Worm (Caenorhabditis elegans) whole organism, early embryonic: Measurements from ENCODE around the gene srbc-31.

Experiments
- B0310.2 ChIP-seq: sonication (generic microtip); optimal IDR thresholded peaks from 2 replicates; lab custom pipeline; 2016; ENCODE audit warnings: mild to moderate bottlenecking, missing genetic modification characterization, missing compliant biosample characterization
- F13C5.2 ChIP-seq: sonication (generic microtip); optimal IDR thresholded peaks from 2 replicates; lab custom pipeline; 2017; ENCODE audit warnings: mild to moderate bottlenecking, missing genetic modification characterization, inconsistent platforms, missing compliant biosample characterization
- aly-1 ChIP-seq: sonication (generic microtip); optimal IDR thresholded peaks from 2 replicates; lab custom pipeline; 2016; ENCODE audit warnings: missing genetic modification characterization, missing compliant biosample characterization
- ama-1 ChIP-seq: fragments of 150-350 bp; optimal IDR thresholded peaks from 2 replicates; lab custom pipeline; 2014
- ceh-13 ChIP-seq: fragments of 200-800 bp; sonication (Bioruptor generic); optimal IDR thresholded peaks from 2 replicates; lab custom pipeline; 2018; ENCODE audit warnings: mild to moderate bottlenecking, missing genetic modification characterization, missing compliant biosample characterization
- ceh-36 ChIP-seq: sonication (generic microtip); optimal IDR thresholded peaks from 2 replicates; lab custom pipeline; 2016; ENCODE audit warnings: missing genetic modification characterization, inconsistent platforms, missing compliant biosample characterization
- ets-7 ChIP-seq: sonication (generic microtip); optimal IDR thresholded peaks from 2 replicates; lab custom pipeline; 2016; ENCODE audit warnings: missing genotype, missing genetic modification characterization, missing compliant biosample characterization
- flt-1 ChIP-seq: fragments of 200-800 bp; sonication (Bioruptor generic); IDR thresholded peaks from 2 replicates; pipeline ENCODE4 v1.3.6; 2022; ENCODE audit warnings: missing genetic modification characterization, missing compliant biosample characterization
- hmbx-1 ChIP-seq: sonication (generic microtip); optimal IDR thresholded peaks from 2 replicates; lab custom pipeline; 2016; ENCODE audit warnings: mild to moderate bottlenecking, missing genetic modification characterization, missing compliant biosample characterization
- hmg-4 ChIP-seq: fragments of 200-800 bp; sonication (Bioruptor generic); optimal IDR thresholded peaks from 2 replicates; lab custom pipeline; 2018; ENCODE audit warnings: mild to moderate bottlenecking, missing genetic modification characterization, missing compliant biosample characterization
- hnd-1 ChIP-seq: sonication (generic microtip); optimal IDR thresholded peaks from 2 replicates; lab custom pipeline; 2016; ENCODE audit warnings: missing genetic modification characterization, missing compliant biosample characterization
- pes-1 ChIP-seq: fragments of 200-800 bp; sonication (Bioruptor generic); IDR thresholded peaks from 2 replicates; pipeline ENCODE4 v1.3.6; 2022; ENCODE audit warnings: missing genetic modification reagents, missing genetic modification characterization, missing compliant biosample characterization
- scrt-1 ChIP-seq: fragments of 200-800 bp; sonication (Bioruptor generic); IDR thresholded peaks from 2 replicates; pipeline ENCODE4 v1.3.6; 2022; ENCODE audit warnings: missing genetic modification characterization, missing compliant biosample characterization
- sea-1 ChIP-seq: fragments of 200-800 bp; sonication (Bioruptor generic); conservative IDR thresholded peaks from 2 replicates; pipeline ENCODE4 v1.3.6; 2022; ENCODE audit warnings: missing genetic modification characterization, missing compliant biosample characterization
- tbx-11 ChIP-seq: fragments of 200-800 bp; sonication (Bioruptor generic); IDR thresholded peaks from 2 replicates; pipeline ENCODE4 v1.3.6; 2022; ENCODE audit warnings: missing genetic modification characterization, missing compliant biosample characterization
- tbx-37 ChIP-seq: fragments of 200-800 bp; sonication (Bioruptor generic); conservative IDR thresholded peaks from 2 replicates; pipeline ENCODE4 v1.3.6; 2022; ENCODE audit warnings: missing genetic modification reagents, missing genetic modification characterization, missing compliant biosample characterization
- tra-4 ChIP-seq: sonication (generic microtip); optimal IDR thresholded peaks from 2 replicates; lab custom pipeline; 2017; ENCODE audit warnings: missing genetic modification characterization, missing compliant biosample characterization

The srbc-31 gene

DNA sequence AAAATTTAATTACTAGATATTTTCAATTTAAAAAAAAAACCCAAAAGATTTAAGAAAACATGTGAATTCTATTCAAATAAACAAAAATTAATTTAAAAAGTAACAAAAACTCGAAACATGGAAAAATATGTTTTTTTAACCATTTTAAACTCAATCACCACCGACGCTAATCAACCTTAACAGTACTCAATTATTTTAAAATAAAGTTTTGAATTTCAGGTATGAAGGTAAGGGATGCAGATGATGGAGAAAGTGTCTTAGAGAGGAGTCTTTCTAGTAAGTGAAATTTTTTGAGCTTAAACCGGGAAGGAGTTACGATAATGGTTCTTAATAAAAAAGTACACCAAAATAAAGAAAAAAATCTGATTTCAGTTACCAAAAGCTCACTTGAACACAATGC is 13.9 kb downstream of the srbc-31 start, which contains the start of gene slc-28.1:
slc-28.1 (plus strand) TSS at position 301 of the 400 bp plus-strand sequence.
- no peak for TF ChIP-seq ceh-36 (tag; lab: Kevin White, UChicago)
- no peak for TF ChIP-seq hnd-1 (tag; lab: Kevin White, UChicago)
- no peak for TF ChIP-seq scrt-1
- no peak for TF ChIP-seq hmbx-1 (tag; lab: Kevin White, UChicago)
- TF ChIP-seq flt-1 (GFP tag; lab: Robert Waterston, UW), result no peak
- TF ChIP-seq tbx-37 (GFP tag; lab: Robert Waterston, UW), result no peak
- no peak for TF ChIP-seq tbx-11 (GFP tag; lab: Robert Waterston, UW)
- no peak for TF ChIP-seq hmg-4 (GFP tag; lab: Kevin White, UChicago)
- no peak for TF ChIP-seq pes-1
- TF ChIP-seq ama-1, result no peak
- TF ChIP-seq aly-1 (tag; lab: Kevin White, UChicago), result no peak
- TF ChIP-seq sea-1, result no peak
- no peak for TF ChIP-seq B0310.2 (tag; lab: Kevin White, UChicago)
- TF ChIP-seq F13C5.2, result no peak
- no peak for TF ChIP-seq ets-7 (tag; lab: Kevin White, UChicago)

DNA sequence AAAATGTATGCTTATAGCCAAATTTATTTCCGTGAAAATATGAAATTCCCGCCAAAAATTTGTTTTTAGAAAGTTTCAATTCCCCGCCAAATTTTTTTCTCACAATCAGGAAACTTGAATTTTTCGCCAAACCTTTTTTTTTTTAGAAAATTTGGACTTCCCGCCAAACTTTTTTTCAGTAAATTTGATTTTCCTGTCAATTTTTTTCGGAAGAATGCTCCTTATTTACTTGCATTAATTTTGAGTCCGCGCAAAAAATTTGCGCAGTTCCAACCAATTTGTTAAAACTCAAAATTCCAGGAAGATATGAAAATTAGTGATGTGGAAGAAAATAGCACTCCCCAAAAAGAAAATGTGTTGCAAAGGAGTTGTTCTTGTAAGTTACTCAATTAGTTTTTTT is 17.5 kb downstream of the srbc-31 start, which contains the start of gene slc-28.2:
slc-28.2 (plus strand) TSS at position 301 of the 400 bp plus-strand sequence.
- TF ChIP-seq ama-1, result no peak

DNA sequence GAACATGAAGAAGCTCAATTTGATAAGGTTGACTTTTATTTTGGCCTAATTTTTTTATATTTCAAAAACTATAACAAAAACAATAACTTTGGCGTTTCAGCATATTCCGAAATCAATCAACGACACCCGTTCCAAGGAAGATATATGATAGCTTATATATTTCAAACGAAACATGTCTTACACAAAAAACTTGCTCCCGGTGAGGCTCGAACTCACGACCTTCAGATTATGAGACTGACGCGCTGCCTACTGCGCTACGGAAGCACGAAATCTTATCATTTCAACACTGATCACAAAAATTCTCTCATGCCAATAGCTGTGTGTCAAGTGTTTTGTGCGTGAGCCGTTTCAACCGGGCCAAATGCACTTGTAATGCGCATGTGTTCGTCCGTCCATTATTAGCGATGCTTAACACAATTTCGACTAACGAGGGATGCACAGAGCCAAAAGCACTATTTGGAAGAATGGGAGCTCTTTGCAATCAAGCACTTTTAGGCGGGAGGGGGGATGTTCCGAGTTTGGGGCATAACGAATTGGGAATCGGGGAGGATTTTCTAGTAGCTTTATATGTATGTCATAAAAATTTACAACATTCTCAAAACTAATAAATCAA is 22.2 kb downstream of the srbc-31 start:
- TF ChIP-seq tbx-37 (GFP tag; lab: Robert Waterston, UW) (no peak), tra-4 (tag; lab: Kevin White, UChicago) (peak; percentile 3)

DNA sequence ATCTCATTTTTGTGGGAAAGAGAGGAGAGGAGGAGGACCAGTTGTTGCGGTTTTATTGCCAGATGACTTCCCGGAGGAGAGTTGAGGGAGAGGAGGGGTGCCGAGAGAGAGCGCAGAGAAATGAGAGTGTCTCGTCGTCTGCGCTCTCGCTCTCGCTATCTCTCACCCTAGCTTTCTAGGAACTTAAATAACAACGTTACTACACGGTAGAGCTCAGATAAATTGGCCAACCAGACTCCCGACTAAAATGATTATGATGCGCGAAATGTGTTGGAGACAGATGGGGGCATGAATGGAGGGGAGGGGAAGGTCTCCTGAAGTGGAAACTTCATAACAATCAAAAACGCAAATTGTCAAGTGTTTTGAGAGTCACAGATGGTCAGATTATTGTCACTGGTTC is 22.8 kb downstream of the srbc-31 start:
- TF ChIP-seq tra-4 (tag; lab: Kevin White, UChicago) (no peak), hmbx-1 (tag; lab: Kevin White, UChicago) (no peak), hmg-4 (GFP tag; lab: Kevin White, UChicago) (no peak), B0310.2 (tag; lab: Kevin White, UChicago) (no peak), tbx-11 (GFP tag; lab: Robert Waterston, UW) (no peak), ets-7 (tag; lab: Kevin White, UChicago) (no peak), sea-1 (no peak), ceh-36 (tag; lab: Kevin White, UChicago) (no peak), aly-1 (tag; lab: Kevin White, UChicago) (no peak), ceh-13 (GFP tag; lab: Kevin White, UChicago) (no peak), ama-1 (no peak), pes-1 (no peak), hnd-1 (tag; lab: Kevin White, UChicago) (no peak)

DNA sequence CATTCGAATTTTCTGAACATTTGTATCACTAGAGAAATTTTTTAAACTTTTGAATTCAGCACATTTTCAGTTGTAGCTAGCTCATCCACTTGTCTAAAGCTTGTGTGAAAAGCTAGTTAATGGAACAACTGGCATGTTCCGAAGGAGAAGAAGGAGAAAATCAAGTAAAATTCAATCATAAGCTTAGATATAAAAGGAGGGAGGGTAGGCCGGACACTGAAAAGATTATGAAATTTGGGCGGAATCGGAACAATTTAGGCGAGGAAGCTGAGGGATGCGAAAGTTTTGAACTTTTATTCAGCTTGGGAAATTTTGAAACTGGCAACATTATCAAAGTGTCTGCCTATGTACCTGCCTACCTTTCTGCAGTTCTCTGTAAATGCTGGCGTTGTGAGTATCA is 24.9 kb downstream of the srbc-31 start:
- no peak for TF ChIP-seq ceh-36 (tag; lab: Kevin White, UChicago)
- no peak for TF ChIP-seq pes-1
- no peak for TF ChIP-seq hmg-4 (GFP tag; lab: Kevin White, UChicago)
- no peak for TF ChIP-seq tbx-11 (GFP tag; lab: Robert Waterston, UW)
- TF ChIP-seq ama-1, result no peak
- no peak for TF ChIP-seq ets-7 (tag; lab: Kevin White, UChicago)
- TF ChIP-seq B0310.2 (tag; lab: Kevin White, UChicago), result no peak
- no peak for TF ChIP-seq tra-4 (tag; lab: Kevin White, UChicago)
- no peak for TF ChIP-seq tbx-37 (GFP tag; lab: Robert Waterston, UW)
- no peak for TF ChIP-seq hnd-1 (tag; lab: Kevin White, UChicago)
- TF ChIP-seq hmbx-1 (tag; lab: Kevin White, UChicago), result no peak
- TF ChIP-seq sea-1, result no peak
- no peak for TF ChIP-seq F13C5.2
- TF ChIP-seq scrt-1, result no peak
- no peak for TF ChIP-seq aly-1 (tag; lab: Kevin White, UChicago)
- TF ChIP-seq ceh-13 (GFP tag; lab: Kevin White, UChicago), result no peak
- no peak for TF ChIP-seq flt-1 (GFP tag; lab: Robert Waterston, UW)

DNA sequence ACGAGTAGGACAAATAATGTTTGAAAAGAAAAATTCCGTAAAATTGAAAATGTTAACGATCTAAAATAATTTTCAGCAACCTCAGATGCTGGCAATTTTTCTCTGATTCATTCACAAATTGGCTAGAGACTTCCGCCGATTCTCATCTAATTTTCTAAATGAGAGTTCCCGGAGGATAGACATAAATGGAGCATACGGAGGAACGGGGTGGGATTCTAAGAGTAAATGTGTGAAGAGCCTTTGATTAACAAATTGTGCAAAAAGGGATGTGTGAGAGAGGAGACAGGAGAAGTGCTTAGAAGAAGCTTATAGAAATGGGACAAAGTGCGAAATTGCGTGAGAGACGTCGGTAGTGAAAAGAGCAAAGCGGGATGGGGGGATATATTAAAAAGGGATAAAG is 25.8 kb downstream of the srbc-31 start:
- TF ChIP-seq sea-1 (no peak), hmg-4 (GFP tag; lab: Kevin White, UChicago) (no peak), ets-7 (tag; lab: Kevin White, UChicago) (no peak), ceh-36 (tag; lab: Kevin White, UChicago) (no peak), tra-4 (tag; lab: Kevin White, UChicago) (no peak)

DNA sequence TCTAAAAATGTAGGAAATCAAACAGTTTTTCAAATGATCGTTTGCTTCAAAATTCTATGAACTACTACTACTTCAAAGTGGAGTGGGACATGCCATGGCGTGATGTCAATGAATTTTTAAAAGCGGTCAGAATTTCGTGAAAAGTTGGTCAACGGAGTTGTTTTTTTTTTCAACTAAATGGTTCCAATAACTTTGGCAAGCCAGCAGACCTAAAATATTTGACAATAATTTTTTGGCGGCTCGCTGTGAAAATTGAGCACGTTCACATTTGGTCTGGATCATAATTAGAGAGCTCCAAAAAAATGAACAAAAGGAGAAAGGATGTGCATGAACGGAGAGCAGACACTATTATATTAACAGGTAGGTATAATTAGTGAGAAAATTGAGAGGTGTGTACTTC is 27.0 kb downstream of the srbc-31 start:
- TF ChIP-seq ets-7 (tag; lab: Kevin White, UChicago) (no peak), F13C5.2 (no peak), hnd-1 (tag; lab: Kevin White, UChicago) (no peak), sea-1 (no peak), flt-1 (GFP tag; lab: Robert Waterston, UW) (no peak), scrt-1 (no peak), aly-1 (tag; lab: Kevin White, UChicago) (no peak), tra-4 (tag; lab: Kevin White, UChicago) (no peak), tbx-11 (GFP tag; lab: Robert Waterston, UW) (no peak), hmg-4 (GFP tag; lab: Kevin White, UChicago) (no peak), tbx-37 (GFP tag; lab: Robert Waterston, UW) (no peak), pes-1 (no peak)

DNA sequence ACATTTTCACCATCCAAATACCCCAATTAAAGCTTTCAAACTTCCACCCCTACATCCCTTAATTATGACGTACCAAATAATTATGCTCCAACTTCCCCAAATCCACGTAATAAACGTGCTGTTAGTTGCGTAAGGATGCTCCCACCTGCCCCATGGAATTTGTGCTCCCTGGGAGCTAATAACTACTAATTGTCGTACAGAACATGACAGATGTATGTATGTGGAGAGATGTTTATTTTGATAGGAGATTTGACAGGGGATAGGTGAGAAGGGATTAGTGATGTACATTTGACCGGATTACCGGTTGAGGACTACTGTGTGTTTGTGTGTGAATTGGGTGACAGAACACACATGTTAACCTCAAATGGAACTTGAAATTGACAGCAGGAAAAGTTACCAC is 27.6 kb downstream of the srbc-31 start:
- TF ChIP-seq ets-7 (tag; lab: Kevin White, UChicago) (no peak), F13C5.2 (no peak), ceh-36 (tag; lab: Kevin White, UChicago) (peak; percentile 70)
